Worm (Caenorhabditis elegans): Measurements from ENCODE around the gene fbxa-9.

fbxa-9 gene

ce11 chrIII:2281975-2282957, 15.8 kb downstream of the fbxa-9 start, which contains the start of gene Y54F10BM.3:
TSS of gene Y54F10BM.3 (plus strand) at chrIII:2282025.
- TF ChIP-seq lin-11 (tag; optimal IDR thresholded peaks at IDR 0.05) (no peak), ama-1 (optimal IDR thresholded peaks at IDR 0.05) (no peak), ceh-34 (tag; optimal IDR thresholded peaks at IDR 0.05) (no peak), pqm-1 (tag; optimal IDR thresholded peaks at IDR 0.05) (no peak), K02D7.2 (tag; optimal IDR thresholded peaks at IDR 0.05) (no peak), zip-5 (tag; optimal IDR thresholded peaks at IDR 0.05) (no peak), pros-1 (tag; optimal IDR thresholded peaks at IDR 0.05) (no peak), pha-2 (tag; optimal IDR thresholded peaks at IDR 0.05) (no peak), lim-6 (tag; optimal IDR thresholded peaks at IDR 0.05) (no peak), che-1 (tag; optimal IDR thresholded peaks at IDR 0.05) (peak; percentile 6), sdc-2 (tag; optimal IDR thresholded peaks at IDR 0.05) (no peak), nhr-232 (tag; optimal IDR thresholded peaks at IDR 0.05) (no peak), ceh-31 (tag; optimal IDR thresholded peaks at IDR 0.05) (no peak), ets-4 (tag; optimal IDR thresholded peaks at IDR 0.05) (no peak), ceh-48 (tag; optimal IDR thresholded peaks at IDR 0.05) (peak; percentile 98)

- TF ChIP-seq tbx-2 (tag; optimal IDR thresholded peaks at IDR 0.05): no peak
- no peak for TF ChIP-seq tbx-7 (tag; optimal IDR thresholded peaks at IDR 0.05)
- peak; percentile 92 for TF ChIP-seq ceh-48 (tag; optimal IDR thresholded peaks at IDR 0.05)
Measured at ce11 chrIII:2283341-2283847, 16.9 kb downstream of the fbxa-9 start.

ce11 chrIII:2288261-2288660, 21.8 kb downstream of the fbxa-9 start:
- TF ChIP-seq zip-5 (tag; optimal IDR thresholded peaks at IDR 0.05): no peak
- TF ChIP-seq lim-6 (tag; optimal IDR thresholded peaks at IDR 0.05): no peak
- TF ChIP-seq hlh-13 (GFP tag; optimal IDR thresholded peaks at IDR 0.05): no peak
- no peak for TF ChIP-seq hlh-30 (tag; optimal IDR thresholded peaks at IDR 0.05; ENCODE audit: insufficient read depth)
- no peak for TF ChIP-seq pag-3 (tag; optimal IDR thresholded peaks at IDR 0.05; ENCODE audit: borderline replicate concordance)
- no peak for TF ChIP-seq lin-11 (tag; optimal IDR thresholded peaks at IDR 0.05)
- TF ChIP-seq ceh-18 (tag; optimal IDR thresholded peaks at IDR 0.05): no peak
- TF ChIP-seq ceh-6 (GFP tag; optimal IDR thresholded peaks at IDR 0.05): no peak
- no peak for TF ChIP-seq pha-2 (tag; optimal IDR thresholded peaks at IDR 0.05)
- no peak for TF ChIP-seq ama-1 (optimal IDR thresholded peaks at IDR 0.05)
- TF ChIP-seq mec-3 (tag; optimal IDR thresholded peaks at IDR 0.05; ENCODE audit: borderline replicate concordance): no peak
- no peak for TF ChIP-seq T23F11.4 (GFP tag; optimal IDR thresholded peaks at IDR 0.05)
- no peak for TF ChIP-seq tbx-7 (tag; optimal IDR thresholded peaks at IDR 0.05)
- no peak for TF ChIP-seq ceh-24 (tag; optimal IDR thresholded peaks at IDR 0.05)
- TF ChIP-seq pax-1 (tag; optimal IDR thresholded peaks at IDR 0.05): no peak
- TF ChIP-seq elt-4 (tag; optimal IDR thresholded peaks at IDR 0.05): no peak
- no peak for TF ChIP-seq dve-1 (tag; optimal IDR thresholded peaks at IDR 0.05)
- no peak for TF ChIP-seq ceh-22 (tag; optimal IDR thresholded peaks at IDR 0.05)
- no peak for TF ChIP-seq sox-4 (tag; optimal IDR thresholded peaks at IDR 0.05)

- TF ChIP-seq tbx-7 (tag; optimal IDR thresholded peaks at IDR 0.05) (no peak), hlh-8 (tag; optimal IDR thresholded peaks at IDR 0.05) (no peak), madf-2 (tag; optimal IDR thresholded peaks at IDR 0.05) (no peak), pha-4 (tag; optimal IDR thresholded peaks at IDR 0.05) (no peak), rnt-1 (tag; optimal IDR thresholded peaks at IDR 0.05) (no peak), F13H6.1 (tag; optimal IDR thresholded peaks at IDR 0.05) (no peak), zip-5 (tag; optimal IDR thresholded peaks at IDR 0.05) (no peak), nhr-232 (tag; optimal IDR thresholded peaks at IDR 0.05) (no peak), ets-4 (tag; optimal IDR thresholded peaks at IDR 0.05) (no peak), ceh-45 (GFP tag; IDR thresholded peaks at IDR 0.05) (no peak), Y22D7AL.16 (tag; optimal IDR thresholded peaks at IDR 0.05) (no peak), dve-1 (tag; optimal IDR thresholded peaks at IDR 0.05) (no peak), unc-55 (GFP tag; optimal IDR thresholded peaks at IDR 0.05) (no peak), pha-2 (tag; optimal IDR thresholded peaks at IDR 0.05) (no peak), elt-2 (tag; optimal IDR thresholded peaks at IDR 0.05) (no peak), ceh-31 (tag; optimal IDR thresholded peaks at IDR 0.05) (no peak), fax-1 (tag; optimal IDR thresholded peaks at IDR 0.05) (no peak), lin-11 (tag; optimal IDR thresholded peaks at IDR 0.05) (no peak), pax-1 (tag; optimal IDR thresholded peaks at IDR 0.05) (no peak)
Measured at ce11 chrIII:2291139-2291538, 24.7 kb downstream of the fbxa-9 start, which contains the start of gene fbxa-219. TSS of gene fbxa-219 (plus strand) at chrIII:2291415.

All from whole organism, late embryonic.